Fruit fly (Drosophila melanogaster): Measurements from ENCODE around the gene CG44257.

CG44257 gene

dm6 chr3R:17264949-17265348 is at the start of gene CG44257, which contains the start of gene beat-IIb:
Gene CG44257 (plus strand): TSS chr3R:17265278.
Gene beat-IIb (minus strand): TSS chr3R:17265049.
- TF ChIP-seq lola (GFP tag; optimal IDR thresholded peaks at IDR 0.05) (no peak), N (GFP tag; optimal IDR thresholded peaks at IDR 0.05) (no peak), HLH106 (tag; optimal IDR thresholded peaks at IDR 0.05) (no peak), Sp1 (GFP tag; optimal IDR thresholded peaks at IDR 0.05) (no peak), dmrt93B (GFP tag; optimal IDR thresholded peaks at IDR 0.05) (no peak)

- TF ChIP-seq HLH106 (tag; optimal IDR thresholded peaks at IDR 0.05) = peak; percentile 58
- no peak for TF ChIP-seq Myc (optimal IDR thresholded peaks at IDR 0.05)
- TF ChIP-seq jim (GFP tag; optimal IDR thresholded peaks at IDR 0.05) = no peak
- no peak for TF ChIP-seq sv (GFP tag; optimal IDR thresholded peaks at IDR 0.05)
- TF ChIP-seq CG9705 (GFP tag; optimal IDR thresholded peaks at IDR 0.05) = no peak
- no peak for TF ChIP-seq Dfd (GFP tag; optimal IDR thresholded peaks at IDR 0.05)
- peak; percentile 57 for TF ChIP-seq rgr (GFP tag; optimal IDR thresholded peaks at IDR 0.05)
- peak in 1 of 2 experiments; percentile 49 for TF ChIP-seq foxo (GFP tag; optimal IDR thresholded peaks at IDR 0.05)
- TF ChIP-seq GATAd (GFP tag; optimal IDR thresholded peaks at IDR 0.05) = no peak
- TF ChIP-seq dl (GFP tag; optimal IDR thresholded peaks at IDR 0.05; ENCODE audit: insufficient read depth in 1 of 2, partially characterized antibody in 2 of 2) = no peak
- TF ChIP-seq Sp1 (GFP tag; optimal IDR thresholded peaks at IDR 0.05) = peak; percentile 56
- TF ChIP-seq Hr78 (GFP tag; optimal IDR thresholded peaks at IDR 0.05) = no peak
- TF ChIP-seq woc (GFP tag; optimal IDR thresholded peaks at IDR 0.05) = peak; percentile 32
- TF ChIP-seq pan (optimal IDR thresholded peaks at IDR 0.05) = no peak
- TF ChIP-seq br (GFP tag; optimal IDR thresholded peaks at IDR 0.05) = peak; percentile 28
- TF ChIP-seq h (GFP tag; optimal IDR thresholded peaks at IDR 0.05) = peak; percentile 48
- TF ChIP-seq dmrt93B (GFP tag; optimal IDR thresholded peaks at IDR 0.05) = peak; percentile 27
- TF ChIP-seq psq (GFP tag; optimal IDR thresholded peaks at IDR 0.05) = peak; percentile 36
- no peak for TF ChIP-seq usp (GFP tag; optimal IDR thresholded peaks at IDR 0.05)
- TF ChIP-seq ey (GFP tag; optimal IDR thresholded peaks at IDR 0.05) = peak; percentile 53
- no peak for TF ChIP-seq brk (GFP tag; optimal IDR thresholded peaks at IDR 0.05)
- TF ChIP-seq OdsH (GFP tag; optimal IDR thresholded peaks at IDR 0.05) = peak; percentile 70
- no peak for TF ChIP-seq sage (GFP tag; optimal IDR thresholded peaks at IDR 0.05)
- TF ChIP-seq lola (GFP tag; optimal IDR thresholded peaks at IDR 0.05) = no peak
- TF ChIP-seq Abd-B (GFP tag; optimal IDR thresholded peaks at IDR 0.05) = no peak
- TF ChIP-seq Mio (GFP tag; optimal IDR thresholded peaks at IDR 0.05) = no peak
- TF ChIP-seq Dif (GFP tag; optimal IDR thresholded peaks at IDR 0.05; ENCODE audit: partially characterized antibody) = no peak
- TF ChIP-seq fru (GFP tag; optimal IDR thresholded peaks at IDR 0.05) = peak; percentile 22
- TF ChIP-seq N (GFP tag; optimal IDR thresholded peaks at IDR 0.05) = no peak
- TF ChIP-seq CrebA (GFP tag; optimal IDR thresholded peaks at IDR 0.05; ENCODE audit: borderline replicate concordance) = no peak
- no peak for TF ChIP-seq Vsx2 (GFP tag; optimal IDR thresholded peaks at IDR 0.05; ENCODE audit: partially characterized antibody)
- no peak for TF ChIP-seq Jra (GFP tag; optimal IDR thresholded peaks at IDR 0.05)
- TF ChIP-seq tai (GFP tag; optimal IDR thresholded peaks at IDR 0.05) = no peak
- TF ChIP-seq CG32264 (GFP tag; optimal IDR thresholded peaks at IDR 0.05) = peak; percentile 16
- TF ChIP-seq Rel (GFP tag; optimal IDR thresholded peaks at IDR 0.05) = no peak
- TF ChIP-seq Rel (tag; optimal IDR thresholded peaks at IDR 0.05) = no peak
- no peak for TF ChIP-seq Hr83 (GFP tag; optimal IDR thresholded peaks at IDR 0.05; ENCODE audit: poor library complexity, severe bottlenecking)
- TF ChIP-seq Hnf4 (GFP tag; optimal IDR thresholded peaks at IDR 0.05) = peak; percentile 45
- no peak for TF ChIP-seq dsf (GFP tag; optimal IDR thresholded peaks at IDR 0.05; ENCODE audit: borderline replicate concordance)
These were observed 45.2 kb upstream of the CG44257 start for dm6 chr3R:17219927-17220326.

- no peak for TF ChIP-seq jim (GFP tag; optimal IDR thresholded peaks at IDR 0.05)
- no peak for TF ChIP-seq Rel (GFP tag; optimal IDR thresholded peaks at IDR 0.05)
- TF ChIP-seq Rel (tag; optimal IDR thresholded peaks at IDR 0.05) = no peak
- no peak for TF ChIP-seq Hr78 (GFP tag; optimal IDR thresholded peaks at IDR 0.05)
- no peak for TF ChIP-seq Myc (optimal IDR thresholded peaks at IDR 0.05)
- no peak for TF ChIP-seq Sp1 (GFP tag; optimal IDR thresholded peaks at IDR 0.05)
- no peak for TF ChIP-seq psq (GFP tag; optimal IDR thresholded peaks at IDR 0.05)
- TF ChIP-seq sage (GFP tag; optimal IDR thresholded peaks at IDR 0.05) = no peak
- no peak for TF ChIP-seq Vsx2 (GFP tag; optimal IDR thresholded peaks at IDR 0.05; ENCODE audit: partially characterized antibody)
- TF ChIP-seq tai (GFP tag; optimal IDR thresholded peaks at IDR 0.05) = no peak
- no peak for TF ChIP-seq Jra (GFP tag; optimal IDR thresholded peaks at IDR 0.05)
- TF ChIP-seq CG9705 (GFP tag; optimal IDR thresholded peaks at IDR 0.05) = no peak
- no peak for TF ChIP-seq Dif (GFP tag; optimal IDR thresholded peaks at IDR 0.05; ENCODE audit: partially characterized antibody)
- TF ChIP-seq dsf (GFP tag; optimal IDR thresholded peaks at IDR 0.05; ENCODE audit: borderline replicate concordance) = no peak
- TF ChIP-seq Hnf4 (GFP tag; optimal IDR thresholded peaks at IDR 0.05) = no peak
- no peak for TF ChIP-seq CrebA (GFP tag; optimal IDR thresholded peaks at IDR 0.05; ENCODE audit: borderline replicate concordance)
- no peak for TF ChIP-seq foxo (GFP tag; optimal IDR thresholded peaks at IDR 0.05)
- no peak for TF ChIP-seq CG32264 (GFP tag; optimal IDR thresholded peaks at IDR 0.05)
- no peak for TF ChIP-seq usp (GFP tag; optimal IDR thresholded peaks at IDR 0.05)
- TF ChIP-seq Hr83 (GFP tag; optimal IDR thresholded peaks at IDR 0.05; ENCODE audit: poor library complexity, severe bottlenecking) = no peak
- TF ChIP-seq h (GFP tag; optimal IDR thresholded peaks at IDR 0.05) = no peak
These were observed 42.1 kb upstream of the CG44257 start, which contains the start of gene CG31262 for dm6 chr3R:17222974-17223373. Gene CG31262 (minus strand): TSS chr3R:17223074.
